Worm (Caenorhabditis elegans) whole organism, L4/young adult: ENCODE results near the gene Y61A9LA.7.

Source experiments
- dao-5 ChIP-seq: sonication (generic microtip); optimal IDR thresholded peaks from 2 replicates; lab custom pipeline; 2016; ENCODE audit warnings: missing genotype, missing genetic modification characterization, moderate library complexity, missing compliant biosample characterization
- him-1 ChIP-seq: sonication (generic microtip); optimal IDR thresholded peaks from 2 replicates; lab custom pipeline; 2016; ENCODE audit warnings: missing genotype, missing genetic modification reagents, missing genetic modification characterization, missing compliant biosample characterization

DNA sequence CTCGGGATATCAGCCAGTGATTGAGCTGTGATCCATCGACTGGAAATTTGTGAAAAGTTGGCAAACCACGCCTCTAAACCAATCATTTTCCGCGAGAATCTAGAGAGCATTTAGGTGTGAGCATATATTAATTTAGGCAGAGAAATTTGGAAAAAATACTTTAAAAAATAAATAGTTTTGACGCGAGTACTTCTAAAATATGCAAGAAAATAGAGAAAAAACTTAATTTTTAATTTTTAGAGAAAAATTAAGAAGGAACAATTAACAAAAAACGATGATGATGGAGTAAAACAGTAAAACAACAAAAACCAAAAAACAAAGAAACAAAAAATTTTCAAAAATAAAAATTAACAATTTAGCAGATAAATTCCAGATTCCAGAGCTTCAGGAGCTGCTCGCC, 47.2 kb upstream of the Y61A9LA.7 start, which contains the start of gene txt-6:
- no peak for TF ChIP-seq dao-5 (tag; lab: Kevin White, UChicago)
- no peak for TF ChIP-seq him-1 (tag; lab: Kevin White, UChicago)
